Worm (Caenorhabditis elegans) whole organism, L1 larva: ENCODE measurements around the gene Y57G7A.2.

Experiments used
- C16A3.4 ChIP-seq: fragments of 150-350 bp; optimal IDR thresholded peaks from 2 replicates; lab custom pipeline; 2014; ENCODE audit warnings: missing biosample characterization, missing genetic modification characterization
- F16B12.6 ChIP-seq: fragments of 150-350 bp; optimal IDR thresholded peaks from 2 replicates; lab custom pipeline; 2014; ENCODE audit warnings: missing biosample characterization, missing genetic modification characterization
- aha-1 ChIP-seq: fragments of 150-350 bp; optimal IDR thresholded peaks from 2 replicates; lab custom pipeline; 2014; ENCODE audit warnings: missing biosample characterization, missing genetic modification characterization
- alr-1 ChIP-seq: fragments of 200-800 bp; sonication (Bioruptor generic); optimal IDR thresholded peaks from 2 replicates; lab custom pipeline; 2018; ENCODE audit warnings: borderline replicate concordance, mild to moderate bottlenecking, missing genetic modification characterization, missing compliant biosample characterization
- aly-2 ChIP-seq: fragments of 150-350 bp; optimal IDR thresholded peaks from 2 replicates; lab custom pipeline; 2014; ENCODE audit warnings: missing biosample characterization, missing genetic modification characterization
- blmp-1 ChIP-seq: fragments of 150-350 bp; optimal IDR thresholded peaks from 2 replicates; lab custom pipeline; 2014; ENCODE audit warnings: missing biosample characterization, missing genetic modification characterization
- ceh-63 ChIP-seq: fragments of 200-800 bp; sonication (Bioruptor generic); optimal IDR thresholded peaks from 2 replicates; lab custom pipeline; 2018; ENCODE audit warnings: mild to moderate bottlenecking, missing genetic modification characterization, missing compliant biosample characterization
- ceh-8 ChIP-seq: fragments of 200-800 bp; sonication (Bioruptor generic); optimal IDR thresholded peaks from 2 replicates; lab custom pipeline; 2018; ENCODE audit warnings: mild to moderate bottlenecking, missing genetic modification characterization, moderate library complexity, missing compliant biosample characterization
- dsc-1 ChIP-seq: sonication (generic microtip); optimal IDR thresholded peaks from 2 replicates; lab custom pipeline; 2016; ENCODE audit warnings: mild to moderate bottlenecking, missing genetic modification characterization, missing compliant biosample characterization
- efl-1 ChIP-seq, 4 experiments: fragments of 150-350 bp; optimal IDR thresholded peaks in 3 of 4; peaks in 1 of 4; 1 replicate in 1 of 4; 2 replicates in 3 of 4; lab custom pipeline; 2014; ENCODE audit warnings: missing biosample characterization in 2 of 4, missing genetic modification characterization in 2 of 4, missing genetic modification reagents in 2 of 4
- efl-3 ChIP-seq: fragments of 200-800 bp; sonication (Bioruptor generic); optimal IDR thresholded peaks from 2 replicates; lab custom pipeline; 2018; ENCODE audit warnings: mild to moderate bottlenecking, missing genetic modification characterization, missing compliant biosample characterization
- egl-27 ChIP-seq, 2 experiments: fragments of 150-350 bp in 1 of 2; sonication (generic microtip); optimal IDR thresholded peaks; 3 replicates each; lab custom pipeline; 2017 to 2018; ENCODE audit warnings: missing biosample characterization in 2 of 2, missing genetic modification characterization in 2 of 2, missing genetic modification reagents in 2 of 2
- ets-5 ChIP-seq: fragments of 200-800 bp; sonication (Bioruptor generic); IDR thresholded peaks from 2 replicates; pipeline ENCODE4 v1.3.6; 2022; ENCODE audit warnings: missing genetic modification characterization, missing compliant biosample characterization
- fkh-10 ChIP-seq: sonication (generic microtip); optimal IDR thresholded peaks from 2 replicates; lab custom pipeline; 2017; ENCODE audit warnings: missing biosample characterization, missing genetic modification reagents, missing genetic modification characterization
- fkh-4 ChIP-seq: sonication (generic microtip); optimal IDR thresholded peaks from 2 replicates; lab custom pipeline; 2016; ENCODE audit warnings: missing compliant biosample characterization, missing genetic modification characterization, borderline replicate concordance
- grh-1 ChIP-seq: fragments of 200-800 bp; sonication (Bioruptor generic); IDR thresholded peaks from 2 replicates; pipeline ENCODE4 v1.3.6; 2022; ENCODE audit warnings: missing genetic modification reagents, missing genetic modification characterization, missing compliant biosample characterization
- hlh-17 ChIP-seq: fragments of 200-800 bp; sonication (Bioruptor generic); optimal IDR thresholded peaks from 2 replicates; lab custom pipeline; 2018; ENCODE audit warnings: missing genetic modification characterization, mild to moderate bottlenecking, missing compliant biosample characterization, moderate library complexity, borderline replicate concordance
- hpl-2 ChIP-seq: fragments of 150-350 bp; optimal IDR thresholded peaks from 2 replicates; lab custom pipeline; 2014; ENCODE audit warnings: missing biosample characterization, missing genetic modification reagents, missing genetic modification characterization
- lin-14 ChIP-seq: fragments of 200-800 bp; sonication (Bioruptor generic); optimal IDR thresholded peaks from 2 replicates; lab custom pipeline; 2018; ENCODE audit warnings: mild to moderate bottlenecking, missing genetic modification characterization, moderate library complexity, missing compliant biosample characterization
- lin-35 ChIP-seq, 2 experiments: fragments of 150-350 bp; optimal IDR thresholded peaks; 2 replicates each; lab custom pipeline; 2014; ENCODE audit warnings: missing biosample characterization in 2 of 2, missing genetic modification characterization in 2 of 2, missing genetic modification reagents in 2 of 2
- lir-3 ChIP-seq: sonication (generic microtip); optimal IDR thresholded peaks from 2 replicates; lab custom pipeline; 2016; ENCODE audit warnings: mild to moderate bottlenecking, missing genetic modification characterization, moderate library complexity, missing compliant biosample characterization; ENCODE audit not compliant: poor library complexity
- mab-9 ChIP-seq: fragments of 200-800 bp; sonication (Bioruptor generic); IDR thresholded peaks from 2 replicates; pipeline ENCODE4 v1.3.6; 2022; ENCODE audit warnings: missing genetic modification reagents, missing genetic modification characterization, missing compliant biosample characterization
- mdl-1 ChIP-seq, 2 experiments: fragments of 150-350 bp; optimal IDR thresholded peaks; 2 replicates each; lab custom pipeline; 2014 to 2017; ENCODE audit warnings: missing biosample characterization in 2 of 2, missing genetic modification characterization in 2 of 2, inconsistent platforms in 1 of 2
- nhr-11 ChIP-seq: fragments of 150-350 bp; optimal IDR thresholded peaks from 2 replicates; lab custom pipeline; 2014; ENCODE audit warnings: missing biosample characterization, missing genetic modification characterization
- nhr-12 ChIP-seq: sonication (generic microtip); optimal IDR thresholded peaks from 2 replicates; lab custom pipeline; 2017; ENCODE audit warnings: missing biosample characterization, missing genetic modification characterization
- nhr-19 ChIP-seq: fragments of 200-800 bp; sonication (Bioruptor generic); conservative IDR thresholded peaks from 2 replicates; pipeline ENCODE4 v1.3.6; 2022; ENCODE audit warnings: missing genetic modification characterization, missing compliant biosample characterization
- nhr-237 ChIP-seq: fragments of 150-350 bp; optimal IDR thresholded peaks from 2 replicates; lab custom pipeline; 2014; ENCODE audit warnings: missing biosample characterization, missing genetic modification characterization
- nhr-28 ChIP-seq: fragments of 150-350 bp; optimal IDR thresholded peaks from 2 replicates; lab custom pipeline; 2014; ENCODE audit warnings: missing biosample characterization, missing genetic modification characterization
- nhr-47 ChIP-seq: sonication (generic microtip); optimal IDR thresholded peaks from 2 replicates; lab custom pipeline; 2016; ENCODE audit warnings: mild to moderate bottlenecking, missing genetic modification characterization, moderate library complexity, missing compliant biosample characterization
- nhr-71 ChIP-seq: sonication (generic microtip); optimal IDR thresholded peaks from 2 replicates; lab custom pipeline; 2016; ENCODE audit warnings: mild to moderate bottlenecking, missing genetic modification characterization, moderate library complexity, missing compliant biosample characterization
- nhr-76 ChIP-seq: sonication (generic microtip); optimal IDR thresholded peaks from 2 replicates; lab custom pipeline; 2017; ENCODE audit warnings: missing biosample characterization, missing genetic modification characterization
- nhr-77 ChIP-seq: fragments of 150-350 bp; optimal IDR thresholded peaks from 2 replicates; lab custom pipeline; 2014; ENCODE audit warnings: missing biosample characterization, missing genetic modification characterization
- nhr-85 ChIP-seq: sonication (generic microtip); peaks from one replicate; lab custom pipeline; 2016; ENCODE audit warnings: missing genetic modification characterization, inconsistent platforms, missing compliant biosample characterization
- nhr-90 ChIP-seq: sonication (generic microtip); optimal IDR thresholded peaks from 2 replicates; lab custom pipeline; 2016; ENCODE audit warnings: mild to moderate bottlenecking, missing genetic modification characterization, missing compliant biosample characterization; ENCODE audit not compliant: poor library complexity
- pag-3 ChIP-seq: sonication (generic microtip); optimal IDR thresholded peaks from 2 replicates; lab custom pipeline; 2017; ENCODE audit warnings: missing genetic modification characterization, mild to moderate bottlenecking, missing compliant biosample characterization, antibody characterized with exemption, borderline replicate concordance; ENCODE audit not compliant: insufficient read depth
- pax-3 ChIP-seq: fragments of 200-800 bp; sonication (Bioruptor generic); optimal IDR thresholded peaks from 2 replicates; lab custom pipeline; 2018; ENCODE audit warnings: mild to moderate bottlenecking, missing genetic modification characterization, moderate library complexity, missing compliant biosample characterization
- pqm-1 ChIP-seq: sonication (generic microtip); optimal IDR thresholded peaks from 3 replicates; lab custom pipeline; 2017; ENCODE audit warnings: missing biosample characterization, missing genetic modification characterization
- snpc-4 ChIP-seq: fragments of 150-350 bp; optimal IDR thresholded peaks from 2 replicates; lab custom pipeline; 2014; ENCODE audit warnings: missing biosample characterization, missing genetic modification characterization
- snu-23 ChIP-seq: sonication (generic microtip); optimal IDR thresholded peaks from 2 replicates; lab custom pipeline; 2016; ENCODE audit warnings: missing genetic modification characterization, missing compliant biosample characterization
- sup-37 ChIP-seq: fragments of 200-800 bp; sonication (Bioruptor generic); optimal IDR thresholded peaks from 2 replicates; lab custom pipeline; 2018; ENCODE audit warnings: mild to moderate bottlenecking, missing genetic modification characterization, missing compliant biosample characterization
- tbx-2 ChIP-seq: sonication (generic microtip); optimal IDR thresholded peaks from 2 replicates; lab custom pipeline; 2016; ENCODE audit warnings: missing genetic modification characterization, missing compliant biosample characterization
- unc-130 ChIP-seq: fragments of 150-350 bp; optimal IDR thresholded peaks from 2 replicates; lab custom pipeline; 2017; ENCODE audit warnings: missing biosample characterization, missing genetic modification characterization, inconsistent platforms
- unc-30 ChIP-seq: sonication (generic microtip); optimal IDR thresholded peaks from 2 replicates; lab custom pipeline; 2017; ENCODE audit warnings: missing biosample characterization, missing genetic modification characterization
- unc-62 ChIP-seq: fragments of 150-350 bp; optimal IDR thresholded peaks from 2 replicates; lab custom pipeline; 2014; ENCODE audit warnings: missing biosample characterization, missing genetic modification reagents, missing genetic modification characterization
- unc-98 ChIP-seq: fragments of 200-800 bp; sonication (Bioruptor generic); IDR thresholded peaks from 2 replicates; pipeline ENCODE4 v1.3.6; 2022; ENCODE audit warnings: missing genetic modification characterization, missing compliant biosample characterization
- vab-15 ChIP-seq: sonication (generic microtip); optimal IDR thresholded peaks from 2 replicates; lab custom pipeline; 2017; ENCODE audit warnings: missing genotype, mild to moderate bottlenecking, missing genetic modification characterization, missing compliant biosample characterization
- xbp-1 ChIP-seq: sonication (generic microtip); optimal IDR thresholded peaks from 2 replicates; lab custom pipeline; 2016; ENCODE audit warnings: missing genetic modification characterization, missing compliant biosample characterization
- zag-1 ChIP-seq: fragments of 150-350 bp; optimal IDR thresholded peaks from 2 replicates; lab custom pipeline; 2014; ENCODE audit warnings: missing biosample characterization, missing genetic modification characterization
- zip-4 ChIP-seq: fragments of 200-800 bp; sonication (Bioruptor generic); optimal IDR thresholded peaks from 2 replicates; lab custom pipeline; 2018; ENCODE audit warnings: mild to moderate bottlenecking, missing genetic modification characterization, moderate library complexity, missing compliant biosample characterization
- ztf-11 ChIP-seq, 2 experiments: sonication (generic microtip); optimal IDR thresholded peaks; 2 replicates each; lab custom pipeline; 2016 to 2017; ENCODE audit warnings: missing genetic modification characterization in 2 of 2, missing biosample characterization in 1 of 2, missing compliant biosample characterization in 1 of 2

Y57G7A.2 gene

DNA sequence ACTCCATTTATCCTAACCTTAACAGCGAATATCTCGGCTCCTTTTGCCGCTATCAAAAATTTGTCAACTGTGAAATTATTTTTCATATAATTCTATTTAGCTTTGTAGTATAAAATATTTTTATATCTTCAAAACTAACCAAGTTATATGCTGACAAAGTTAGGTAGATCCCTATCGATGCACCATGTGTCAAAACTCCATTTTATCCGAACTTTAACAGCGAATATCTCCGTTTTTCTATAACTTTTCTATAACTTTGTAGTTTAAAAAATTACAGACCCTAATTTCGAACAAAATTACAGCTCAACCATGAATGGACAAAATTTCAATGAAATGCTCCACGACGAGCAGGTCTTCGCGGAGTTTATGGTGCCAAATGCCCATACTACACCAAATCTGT lies at the start of gene Y57G7A.2:
TSS of gene Y57G7A.2 (plus strand) at position 301 of the 400 bp plus-strand sequence.
- no peak for TF ChIP-seq nhr-71
- TF ChIP-seq blmp-1 (tag; lab: Kevin White, UChicago) = no peak
- no peak for TF ChIP-seq nhr-28 (tag; lab: Kevin White, UChicago)
- TF ChIP-seq nhr-47 (tag; lab: Kevin White, UChicago) = no peak
- TF ChIP-seq nhr-12 = no peak
- no peak for TF ChIP-seq xbp-1 (tag; lab: Kevin White, UChicago)
- no peak for TF ChIP-seq F16B12.6 (tag; lab: Kevin White, UChicago)
- no peak for TF ChIP-seq aly-2
- TF ChIP-seq dsc-1 (tag; lab: Kevin White, UChicago) = no peak
- no peak for TF ChIP-seq egl-27 (tag; optimal IDR thresholded peaks at IDR 0.05; lab: Kevin White, UChicago)
- TF ChIP-seq tbx-2 = no peak
- TF ChIP-seq ceh-8 = no peak
- TF ChIP-seq efl-3 (GFP tag; lab: Kevin White, UChicago) = no peak
- TF ChIP-seq alr-1 (tag; lab: Kevin White, UChicago) = no peak
- no peak for TF ChIP-seq pax-3
- TF ChIP-seq hpl-2 (GFP tag; lab: Kevin White, UChicago) = no peak
- TF ChIP-seq ceh-63 = no peak
- TF ChIP-seq efl-1 (optimal IDR thresholded peaks at IDR 0.05; lab: Kevin White, UChicago) = no peak
- TF ChIP-seq efl-1 (GFP tag; optimal IDR thresholded peaks at IDR 0.05 in 1 of 2; lab: Kevin White, UChicago) = no peak
- TF ChIP-seq lin-14 (GFP tag; lab: Kevin White, UChicago) = no peak

DNA sequence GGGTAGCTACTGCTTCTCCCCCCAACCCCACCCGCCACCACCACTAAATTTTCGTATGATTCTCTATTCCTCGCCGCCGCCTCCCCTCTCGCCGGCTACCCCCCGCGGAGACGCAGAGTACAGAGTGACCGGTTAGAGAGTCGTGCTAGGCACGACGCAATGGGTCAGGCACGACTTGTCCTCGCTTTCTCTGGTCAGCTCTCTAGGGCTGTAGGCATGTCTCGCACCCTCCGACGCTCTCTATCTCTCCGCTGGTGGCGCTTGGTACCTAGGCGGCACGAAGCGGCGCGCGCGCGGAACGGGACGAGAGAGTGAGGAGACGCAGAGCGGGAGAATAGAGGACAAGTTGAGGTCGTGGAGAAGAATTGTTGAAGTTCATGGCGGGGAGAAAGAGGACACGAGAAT lies 49.0 kb upstream of the Y57G7A.2 start:
- TF ChIP-seq nhr-71 (peak; percentile 84), xbp-1 (tag; lab: Kevin White, UChicago) (peak; percentile 41), grh-1 (GFP tag; lab: Robert Waterston, UW) (peak; percentile 77), snpc-4 (no peak), hlh-17 (no peak), nhr-19 (GFP tag; lab: Robert Waterston, UW) (peak; percentile 59), nhr-12 (no peak), zag-1 (no peak), ceh-8 (peak; percentile 38), efl-3 (GFP tag; lab: Kevin White, UChicago) (no peak), sup-37 (GFP tag; lab: Kevin White, UChicago) (peak; percentile 11), fkh-4 (tag; lab: Kevin White, UChicago) (no peak), nhr-85 (tag; lab: Kevin White, UChicago) (peak; percentile 94), mdl-1 (tag; optimal IDR thresholded peaks at IDR 0.05; lab: Kevin White, UChicago) (peak in 1 of 2 experiments; percentile 74), F16B12.6 (tag; lab: Kevin White, UChicago) (no peak), unc-98 (no peak), nhr-76 (no peak), lir-3 (tag; lab: Kevin White, UChicago) (no peak), ztf-11 (tag; optimal IDR thresholded peaks at IDR 0.05; lab: Kevin White, UChicago) (peak in 1 of 2 experiments; percentile 57), lin-35 (GFP tag; optimal IDR thresholded peaks at IDR 0.05; lab: Kevin White, UChicago) (peak; percentile 54 to 55), nhr-11 (no peak), zip-4 (GFP tag; lab: Kevin White, UChicago) (no peak), nhr-237 (no peak), unc-62 (no peak), nhr-90 (tag; lab: Kevin White, UChicago) (peak; percentile 80), egl-27 (tag; optimal IDR thresholded peaks at IDR 0.05; lab: Kevin White, UChicago) (peak; percentile 19 to 64), aly-2 (no peak), pag-3 (tag; lab: Kevin White, UChicago) (no peak), C16A3.4 (tag; lab: Kevin White, UChicago) (no peak), snu-23 (GFP tag; lab: Kevin White, UChicago) (peak; percentile 73), unc-130 (tag; lab: Kevin White, UChicago) (no peak), mab-9 (GFP tag; lab: Robert Waterston, UW) (no peak), aha-1 (no peak), nhr-77 (no peak), unc-30 (no peak), vab-15 (tag; lab: Kevin White, UChicago) (no peak), pqm-1 (tag; lab: Kevin White, UChicago) (no peak), ets-5 (GFP tag; lab: Robert Waterston, UW) (no peak), fkh-10 (GFP tag; lab: Kevin White, UChicago) (peak; percentile 46)
